Worm (Caenorhabditis elegans): ENCODE results near the gene Y41G9A.17.

DNA sequence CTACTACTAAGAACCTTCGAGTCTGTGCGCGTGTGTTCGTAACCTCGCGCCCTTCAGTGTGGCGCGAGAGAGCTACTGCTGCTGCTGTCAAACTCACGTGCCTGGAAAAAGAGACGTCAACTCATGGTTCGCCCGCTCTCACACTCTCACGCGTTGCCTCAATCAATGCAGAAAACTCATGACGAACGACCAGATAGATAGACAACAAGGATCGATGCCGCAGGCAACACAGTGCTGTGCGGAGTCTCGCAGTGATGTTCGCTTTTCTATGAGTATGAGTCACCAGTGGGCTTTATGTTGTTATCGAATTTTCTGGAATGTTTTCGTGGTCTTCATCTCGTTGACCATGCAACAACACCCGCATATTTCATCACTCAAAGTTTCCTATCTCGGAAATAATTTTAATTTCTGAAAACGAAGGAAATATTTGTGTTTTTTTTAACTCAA, 28.0 kb downstream of the Y41G9A.17 start:
- TF ChIP-seq egl-18 (GFP tag; IDR thresholded peaks at IDR 0.05) (peak; percentile 70; the same call in 1 of the 2 replicates), Y95B8A.8 (GFP tag; IDR thresholded peaks at IDR 0.05) (peak; percentile 80), C06A6.2 (GFP tag; conservative IDR thresholded peaks at IDR 0.05) (peak; percentile 81), atf-7 (tag; optimal IDR thresholded peaks at IDR 0.05) (peak; percentile 94)

Measured in whole organism, young adult.